Worm (Caenorhabditis elegans) whole organism, mixed stage, embryonic: ENCODE data around the gene molo-1.
A peak's percentile ranks its signal among the peaks of the same experiment; 100 is the strongest.

Experiments
- M03D4.4 ChIP-seq: sonication (generic microtip); optimal IDR thresholded peaks from 2 replicates; lab custom pipeline; 2017; ENCODE audit warnings: mild to moderate bottlenecking, missing genetic modification characterization, missing compliant biosample characterization
- blmp-1 ChIP-seq: fragments of 150-350 bp; optimal IDR thresholded peaks from 2 replicates; lab custom pipeline; 2014; ENCODE audit warnings: missing biosample characterization, missing genetic modification characterization
- ceh-39 ChIP-seq: fragments of 150-350 bp; optimal IDR thresholded peaks from 2 replicates; lab custom pipeline; 2014; ENCODE audit warnings: missing biosample characterization, missing genetic modification characterization
- ceh-43 ChIP-seq: fragments of 200-800 bp; sonication (Bioruptor generic); optimal IDR thresholded peaks from 2 replicates; lab custom pipeline; 2018; ENCODE audit warnings: mild to moderate bottlenecking, missing genetic modification characterization, moderate library complexity, missing compliant biosample characterization
- ceh-83 ChIP-seq: fragments of 200-800 bp; sonication (Bioruptor generic); optimal IDR thresholded peaks from 2 replicates; lab custom pipeline; 2018; ENCODE audit warnings: mild to moderate bottlenecking, missing genetic modification characterization, missing compliant biosample characterization
- ces-1 ChIP-seq: fragments of 150-350 bp; optimal IDR thresholded peaks from 2 replicates; lab custom pipeline; 2014; ENCODE audit warnings: missing biosample characterization, missing genetic modification reagents, missing genetic modification characterization
- cnd-1 ChIP-seq: fragments of 200-800 bp; sonication (Bioruptor generic); optimal IDR thresholded peaks from 2 replicates; lab custom pipeline; 2018; ENCODE audit warnings: mild to moderate bottlenecking, missing genetic modification characterization, missing compliant biosample characterization
- drap-1 ChIP-seq: fragments of 200-800 bp; sonication (Bioruptor generic); optimal IDR thresholded peaks from 3 replicates; lab custom pipeline; 2018; ENCODE audit warnings: mild to moderate bottlenecking, missing genetic modification characterization, missing compliant biosample characterization
- elt-1 ChIP-seq: sonication (generic microtip); optimal IDR thresholded peaks from 2 replicates; lab custom pipeline; 2017; ENCODE audit warnings: missing genetic modification characterization, mild to moderate bottlenecking, missing compliant biosample characterization, antibody characterized with exemption, moderate library complexity, borderline replicate concordance; ENCODE audit not compliant: insufficient read depth
- ham-2 ChIP-seq: fragments of 200-800 bp; sonication (Bioruptor generic); optimal IDR thresholded peaks from 2 replicates; lab custom pipeline; 2018; ENCODE audit warnings: mild to moderate bottlenecking, missing genetic modification characterization, missing compliant biosample characterization
- hlh-1 ChIP-seq: fragments of 150-350 bp; optimal IDR thresholded peaks from 2 replicates; lab custom pipeline; 2014; ENCODE audit warnings: missing biosample characterization, missing genetic modification reagents, missing genetic modification characterization
- lin-13 ChIP-seq: fragments of 150-350 bp; optimal IDR thresholded peaks from 2 replicates; lab custom pipeline; 2014; ENCODE audit warnings: missing biosample characterization, missing genetic modification characterization
- mab-5 ChIP-seq: fragments of 150-350 bp; optimal IDR thresholded peaks from 2 replicates; lab custom pipeline; 2014; ENCODE audit warnings: missing biosample characterization, missing genetic modification characterization
- mep-1 ChIP-seq: fragments of 150-350 bp; optimal IDR thresholded peaks from 2 replicates; lab custom pipeline; 2017; ENCODE audit warnings: missing biosample characterization, missing genetic modification reagents, missing genetic modification characterization, inconsistent platforms
- mls-2 ChIP-seq: sonication (generic microtip); optimal IDR thresholded peaks from 2 replicates; lab custom pipeline; 2016; ENCODE audit warnings: mild to moderate bottlenecking, missing genetic modification characterization, moderate library complexity, missing compliant biosample characterization
- nhr-12 ChIP-seq: fragments of 150-350 bp; optimal IDR thresholded peaks from 2 replicates; lab custom pipeline; 2014; ENCODE audit warnings: missing biosample characterization, missing genetic modification characterization
- nhr-2 ChIP-seq: fragments of 150-350 bp; optimal IDR thresholded peaks from 2 replicates; lab custom pipeline; 2014; ENCODE audit warnings: missing biosample characterization, missing genetic modification characterization
- nhr-28 ChIP-seq: fragments of 150-350 bp; optimal IDR thresholded peaks from 2 replicates; lab custom pipeline; 2014; ENCODE audit warnings: missing biosample characterization, missing genetic modification characterization
- pha-4 ChIP-seq: fragments of 150-350 bp; optimal IDR thresholded peaks from 2 replicates; lab custom pipeline; 2018; ENCODE audit warnings: missing biosample characterization, missing genetic modification reagents, missing genetic modification characterization
- sem-2 ChIP-seq: fragments of 200-800 bp; sonication (Bioruptor generic); optimal IDR thresholded peaks from 2 replicates; lab custom pipeline; 2018; ENCODE audit warnings: mild to moderate bottlenecking, missing genetic modification characterization, missing compliant biosample characterization
- unc-120 ChIP-seq: sonication (generic microtip); optimal IDR thresholded peaks from 2 replicates; lab custom pipeline; 2017; ENCODE audit warnings: missing genetic modification characterization, missing compliant biosample characterization; ENCODE audit not compliant: poor library complexity, severe bottlenecking
- unc-39 ChIP-seq: fragments of 150-350 bp; optimal IDR thresholded peaks from 2 replicates; lab custom pipeline; 2014; ENCODE audit warnings: missing biosample characterization, missing genetic modification characterization
- unc-62 ChIP-seq: fragments of 150-350 bp; optimal IDR thresholded peaks from 2 replicates; lab custom pipeline; 2014; ENCODE audit warnings: missing biosample characterization, missing genetic modification reagents, missing genetic modification characterization
- ztf-11 ChIP-seq: fragments of 150-350 bp; optimal IDR thresholded peaks from 2 replicates; lab custom pipeline; 2014; ENCODE audit warnings: missing biosample characterization, missing genetic modification characterization

Gene molo-1

DNA sequence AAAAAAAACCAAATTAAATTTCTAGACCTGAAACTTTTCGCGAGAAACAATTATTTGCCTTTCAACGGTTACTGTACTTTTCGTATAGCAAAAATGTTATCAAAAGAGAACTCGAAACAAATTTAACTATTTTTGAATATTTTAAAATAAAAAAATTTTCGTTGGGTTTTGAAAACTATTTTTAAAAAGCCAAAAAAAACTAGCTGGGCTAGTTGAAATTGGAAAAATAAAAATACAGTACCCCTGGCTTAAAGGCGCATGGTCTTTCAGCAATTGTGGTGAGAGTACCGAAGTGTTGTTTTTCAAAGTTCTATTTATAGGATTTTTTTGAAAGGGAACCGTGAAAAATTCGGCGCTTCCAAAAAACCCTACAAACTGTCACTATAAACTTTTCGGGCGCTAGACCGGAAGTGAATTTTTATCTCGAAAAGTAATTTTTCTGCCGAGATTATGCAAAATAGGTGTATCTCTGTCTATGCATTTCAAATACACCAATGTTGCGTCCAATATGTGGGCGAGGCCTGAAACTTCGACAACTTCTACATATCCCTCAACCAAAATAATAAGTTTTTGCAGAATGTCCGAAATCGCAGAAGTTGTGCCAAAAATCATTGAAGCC is 30.0 kb upstream of the molo-1 start, which contains the start of gene D1044.1:
Gene D1044.1, plus strand, starts transcription at position 569 of the 619 bp plus-strand sequence.
- TF ChIP-seq nhr-12 (tag; lab: Kevin White, UChicago) (no peak), cnd-1 (no peak), M03D4.4 (no peak), mab-5 (tag; lab: Kevin White, UChicago) (no peak), sem-2 (GFP tag; lab: Kevin White, UChicago) (no peak)
- TF ChIP-seq, all 35 proteins: peak for 0

DNA sequence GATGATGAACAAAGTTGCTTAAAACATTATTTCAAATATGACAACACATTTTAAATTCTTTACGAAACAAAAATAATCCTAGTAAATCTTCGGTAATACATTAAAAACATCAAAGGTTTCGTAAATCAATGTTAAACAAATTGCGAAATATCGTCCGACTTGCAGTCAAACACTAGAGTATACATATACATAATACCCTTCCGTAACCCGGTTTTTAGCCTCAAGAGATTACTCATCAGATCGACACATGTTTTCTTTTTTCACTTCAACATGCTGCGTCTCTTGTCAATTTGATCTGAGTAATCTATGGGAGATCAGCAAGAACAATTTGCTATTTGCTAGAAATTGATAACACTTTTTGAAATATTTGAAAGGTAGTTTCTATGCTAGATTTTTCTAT is 27.5 kb upstream of the molo-1 start:
- TF ChIP-seq unc-62 (GFP tag; lab: Kevin White, UChicago) (no peak), nhr-2 (tag; lab: Kevin White, UChicago) (no peak), mls-2 (no peak), ces-1 (no peak), ceh-83 (GFP tag; lab: Kevin White, UChicago) (no peak), blmp-1 (tag; lab: Kevin White, UChicago) (no peak)

DNA sequence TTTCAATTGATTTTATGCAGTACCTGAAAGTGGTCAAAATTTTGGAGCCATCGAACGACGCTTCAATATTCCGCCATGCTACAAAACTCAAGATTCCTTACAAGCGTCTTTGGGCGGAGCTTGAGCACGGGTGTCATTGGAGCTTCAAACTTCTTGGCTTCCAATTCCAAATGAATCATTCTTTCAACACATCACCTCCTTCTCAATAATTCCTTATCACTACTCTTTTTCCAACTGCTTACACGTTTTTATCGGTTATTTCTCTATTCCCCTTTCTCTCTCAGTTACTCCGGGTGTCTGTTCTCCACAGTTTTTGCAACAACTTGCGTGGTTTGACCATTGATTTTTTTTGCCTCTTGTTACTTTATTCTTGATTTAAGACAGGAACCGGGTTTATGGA is 27.1 kb upstream of the molo-1 start, which contains the start of gene F09F7.5:
Gene F09F7.5, plus strand, starts transcription at position 258 of the 400 bp plus-strand sequence.
- TF ChIP-seq nhr-28 (tag; lab: Kevin White, UChicago) (no peak), lin-13 (tag; lab: Kevin White, UChicago) (no peak), ztf-11 (tag; lab: Kevin White, UChicago) (no peak), blmp-1 (tag; lab: Kevin White, UChicago) (no peak), ces-1 (no peak), unc-62 (GFP tag; lab: Kevin White, UChicago) (no peak), drap-1 (GFP tag; lab: Kevin White, UChicago) (no peak), sem-2 (GFP tag; lab: Kevin White, UChicago) (no peak)
- TF ChIP-seq, all 35 proteins: peak for 0

DNA sequence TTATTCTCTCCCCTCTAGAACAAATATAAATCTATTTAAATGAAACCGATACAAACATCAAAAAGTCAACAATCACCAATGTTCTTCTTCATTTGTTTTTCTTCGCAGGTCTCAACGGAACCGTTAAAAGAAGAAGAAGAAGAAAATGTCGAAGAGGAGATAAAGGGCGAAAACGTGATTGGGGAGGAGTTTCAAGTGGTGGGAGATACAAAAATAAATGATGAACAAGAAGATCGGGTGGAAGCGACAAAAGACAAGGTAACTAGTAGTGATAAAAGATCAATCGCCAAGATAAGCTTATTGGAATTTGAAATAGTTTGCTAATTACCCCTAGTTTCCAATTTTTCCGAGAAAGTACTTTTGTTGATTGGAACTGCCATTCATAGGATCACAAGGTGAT is 23.6 kb upstream of the molo-1 start:
- TF ChIP-seq ces-1 (no peak), hlh-1 (tag; lab: Kevin White, UChicago) (no peak), ham-2 (GFP tag; lab: Kevin White, UChicago) (no peak), lin-13 (tag; lab: Kevin White, UChicago) (no peak), nhr-2 (tag; lab: Kevin White, UChicago) (no peak)

DNA sequence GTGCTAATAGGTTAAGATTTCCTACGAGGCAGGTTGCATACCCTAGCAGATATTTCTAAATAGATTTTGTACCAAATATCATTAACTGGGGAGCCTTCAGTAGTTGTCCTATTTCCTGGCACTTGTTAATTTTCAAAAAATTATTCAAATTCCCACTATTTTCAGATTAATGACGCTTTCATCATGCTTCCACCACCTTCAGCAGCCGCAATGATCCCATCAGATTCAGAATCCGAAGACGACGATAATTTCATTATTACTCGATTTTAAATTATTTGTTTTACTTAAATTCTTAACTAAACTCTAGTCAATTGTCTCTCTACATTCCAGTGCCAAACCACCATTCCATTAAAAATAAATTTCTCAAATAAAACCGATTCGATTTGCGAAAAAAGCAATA is 22.9 kb upstream of the molo-1 start:
- TF ChIP-seq sem-2 (GFP tag; lab: Kevin White, UChicago): no peak
- no peak for TF ChIP-seq unc-62 (GFP tag; lab: Kevin White, UChicago)
- TF ChIP-seq drap-1 (GFP tag; lab: Kevin White, UChicago): no peak
- TF ChIP-seq mab-5 (tag; lab: Kevin White, UChicago): no peak

DNA sequence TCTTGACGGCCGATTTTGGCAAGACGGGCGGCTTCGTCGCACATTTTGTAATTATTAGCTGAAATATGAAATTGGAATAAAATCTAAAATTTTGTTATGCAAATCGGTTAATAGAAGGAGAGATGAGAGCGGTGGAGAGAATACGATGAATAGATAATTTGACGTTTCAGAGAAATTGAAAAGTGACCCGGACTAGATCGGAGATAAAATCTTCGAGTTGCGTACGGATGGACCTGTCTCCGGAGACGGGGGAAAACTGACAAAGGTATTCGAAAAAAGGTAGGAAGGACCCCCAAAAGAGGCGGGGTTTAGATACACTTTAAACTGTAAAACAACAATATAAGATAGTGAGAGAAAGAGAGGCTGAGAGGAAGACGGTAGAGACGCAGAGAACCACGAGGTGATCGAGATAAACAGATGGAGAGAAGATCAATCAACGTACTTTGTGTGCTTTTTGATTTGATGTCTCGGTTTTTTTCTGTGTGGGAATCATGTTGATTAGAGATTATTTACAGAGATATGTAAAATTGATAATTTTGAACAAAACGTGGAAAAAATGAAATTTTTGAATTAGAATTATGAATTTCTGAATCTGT is 21.6 kb upstream of the molo-1 start, which contains the start of gene F09F7.6:
Gene F09F7.6, minus strand, starts transcription at position 64 of the 596 bp plus-strand sequence.
- TF ChIP-seq ceh-43 (GFP tag; lab: Kevin White, UChicago) (no peak), ztf-11 (tag; lab: Kevin White, UChicago) (no peak), mep-1 (tag; lab: Kevin White, UChicago) (no peak), blmp-1 (tag; lab: Kevin White, UChicago) (no peak), ham-2 (GFP tag; lab: Kevin White, UChicago) (no peak), pha-4 (tag; lab: Kevin White, UChicago) (no peak), elt-1 (tag; lab: Kevin White, UChicago) (peak; percentile 84), unc-39 (tag; lab: Kevin White, UChicago) (no peak), unc-120 (tag; lab: Kevin White, UChicago) (peak; percentile 39)
- TF ChIP-seq, all 35 proteins: peak for 2

DNA sequence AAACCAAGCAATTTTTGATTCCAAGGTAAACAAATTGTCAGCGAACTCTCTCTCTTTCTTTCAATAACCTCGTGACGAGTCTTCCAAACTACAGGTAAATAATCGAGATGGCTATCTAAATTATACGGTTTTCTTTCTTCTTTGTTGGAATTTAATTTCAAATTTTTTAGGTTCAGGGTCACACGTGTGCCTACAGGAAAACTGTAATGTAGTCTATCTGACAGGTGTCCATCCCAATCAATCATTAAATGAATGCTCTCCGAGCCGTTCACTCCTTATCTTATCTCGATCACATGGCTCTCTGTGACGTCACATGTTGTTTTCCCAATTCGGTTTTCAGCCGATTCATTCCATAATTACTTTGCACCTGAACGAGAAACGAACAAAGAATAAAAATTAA is 20.7 kb upstream of the molo-1 start:
- TF ChIP-seq nhr-2 (tag; lab: Kevin White, UChicago) (no peak), elt-1 (tag; lab: Kevin White, UChicago) (peak; percentile 30), unc-62 (GFP tag; lab: Kevin White, UChicago) (peak; percentile 47), ceh-39 (no peak)
